Worm (Caenorhabditis elegans) whole organism, late embryonic: ENCODE results near the gene msp-77.

Experiments used
- C08G9.2 ChIP-seq: sonication (generic microtip); optimal IDR thresholded peaks from 2 replicates; lab custom pipeline; 2016; ENCODE audit warnings: mild to moderate bottlenecking, missing genetic modification characterization, moderate library complexity, missing compliant biosample characterization
- C38D4.7 ChIP-seq: fragments of 200-800 bp; sonication (Bioruptor generic); optimal IDR thresholded peaks from 2 replicates; lab custom pipeline; 2018; ENCODE audit warnings: mild to moderate bottlenecking, missing genetic modification characterization, moderate library complexity, missing compliant biosample characterization
- F13H6.1 ChIP-seq: sonication (generic microtip); optimal IDR thresholded peaks from 2 replicates; lab custom pipeline; 2016; ENCODE audit warnings: missing genetic modification characterization, missing compliant biosample characterization
- K02D7.2 ChIP-seq: sonication (generic microtip); optimal IDR thresholded peaks from 2 replicates; lab custom pipeline; 2017; ENCODE audit warnings: mild to moderate bottlenecking, missing genetic modification characterization, missing compliant biosample characterization
- K09A11.1 ChIP-seq: sonication (generic microtip); optimal IDR thresholded peaks from 2 replicates; lab custom pipeline; 2017; ENCODE audit warnings: antibody characterized with exemption, mild to moderate bottlenecking, missing genetic modification characterization, missing compliant biosample characterization; ENCODE audit not compliant: insufficient read depth
- T23F11.4 ChIP-seq: fragments of 200-800 bp; sonication (Bioruptor generic); optimal IDR thresholded peaks from 2 replicates; lab custom pipeline; 2018; ENCODE audit warnings: mild to moderate bottlenecking, missing genetic modification characterization, missing compliant biosample characterization
- Y22D7AL.16 ChIP-seq: sonication (generic microtip); optimal IDR thresholded peaks from 2 replicates; lab custom pipeline; 2016; ENCODE audit warnings: missing genetic modification characterization, missing compliant biosample characterization
- ceh-2 ChIP-seq: sonication (generic microtip); optimal IDR thresholded peaks from 2 replicates; lab custom pipeline; 2016; ENCODE audit warnings: missing genotype, missing genetic modification characterization, missing compliant biosample characterization
- ceh-22 ChIP-seq: sonication (generic microtip); optimal IDR thresholded peaks from 2 replicates; lab custom pipeline; 2017; ENCODE audit warnings: missing biosample characterization, missing genetic modification characterization
- ceh-31 ChIP-seq: sonication (generic microtip); optimal IDR thresholded peaks from 2 replicates; lab custom pipeline; 2016; ENCODE audit warnings: missing genetic modification characterization, missing compliant biosample characterization
- ceh-48 ChIP-seq: sonication (generic microtip); optimal IDR thresholded peaks from 2 replicates; lab custom pipeline; 2016; ENCODE audit warnings: missing genetic modification characterization, inconsistent platforms, missing compliant biosample characterization
- ceh-6 ChIP-seq: fragments of 200-800 bp; sonication (Bioruptor generic); optimal IDR thresholded peaks from 2 replicates; lab custom pipeline; 2018; ENCODE audit warnings: mild to moderate bottlenecking, missing genetic modification characterization, missing compliant biosample characterization
- che-1 ChIP-seq: sonication (generic microtip); optimal IDR thresholded peaks from 2 replicates; lab custom pipeline; 2016; ENCODE audit warnings: mild to moderate bottlenecking, missing genetic modification characterization, missing compliant biosample characterization
- dmd-4 ChIP-seq: sonication (generic microtip); optimal IDR thresholded peaks from 2 replicates; lab custom pipeline; 2016; ENCODE audit warnings: borderline replicate concordance, missing genetic modification characterization, missing compliant biosample characterization
- elt-2 ChIP-seq: sonication (generic microtip); optimal IDR thresholded peaks from 2 replicates; lab custom pipeline; 2016; ENCODE audit warnings: missing genetic modification reagents, missing genetic modification characterization, missing compliant biosample characterization
- eyg-1 ChIP-seq: sonication (generic microtip); optimal IDR thresholded peaks from 2 replicates; lab custom pipeline; 2016; ENCODE audit warnings: missing genotype, missing genetic modification characterization, missing compliant biosample characterization
- fkh-6 ChIP-seq: sonication (generic microtip); optimal IDR thresholded peaks from 2 replicates; lab custom pipeline; 2016; ENCODE audit warnings: missing genetic modification characterization, missing compliant biosample characterization
- gmeb-2 ChIP-seq: sonication (generic microtip); optimal IDR thresholded peaks from 2 replicates; lab custom pipeline; 2016; ENCODE audit warnings: missing genetic modification characterization, inconsistent platforms, missing compliant biosample characterization
- hlh-15 ChIP-seq: sonication (generic microtip); optimal IDR thresholded peaks from 2 replicates; lab custom pipeline; 2016; ENCODE audit warnings: missing genetic modification characterization, missing compliant biosample characterization
- hlh-30 ChIP-seq: sonication (generic microtip); optimal IDR thresholded peaks from 2 replicates; lab custom pipeline; 2017; ENCODE audit warnings: antibody characterized with exemption, missing genetic modification characterization, missing compliant biosample characterization; ENCODE audit not compliant: insufficient read depth
- hlh-6 ChIP-seq: sonication (generic microtip); optimal IDR thresholded peaks from 2 replicates; lab custom pipeline; 2016; ENCODE audit warnings: missing genotype, missing genetic modification characterization, missing compliant biosample characterization
- hlh-8 ChIP-seq: sonication (generic microtip); optimal IDR thresholded peaks from 2 replicates; lab custom pipeline; 2016; ENCODE audit warnings: missing genotype, missing genetic modification characterization, missing compliant biosample characterization
- lim-6 ChIP-seq: sonication (generic microtip); optimal IDR thresholded peaks from 2 replicates; lab custom pipeline; 2016; ENCODE audit warnings: missing genetic modification characterization, missing compliant biosample characterization
- lin-11 ChIP-seq: fragments of 200-800 bp; sonication (Bioruptor generic); optimal IDR thresholded peaks from 2 replicates; lab custom pipeline; 2018; ENCODE audit warnings: mild to moderate bottlenecking, missing genetic modification characterization, missing compliant biosample characterization
- madf-2 ChIP-seq: sonication (generic microtip); optimal IDR thresholded peaks from 2 replicates; lab custom pipeline; 2017; ENCODE audit warnings: missing genetic modification characterization, missing compliant biosample characterization
- mec-3 ChIP-seq: sonication (generic microtip); optimal IDR thresholded peaks from 2 replicates; lab custom pipeline; 2016; ENCODE audit warnings: borderline replicate concordance, missing genetic modification characterization, missing compliant biosample characterization
- nfya-1 ChIP-seq: sonication (generic microtip); optimal IDR thresholded peaks from 2 replicates; lab custom pipeline; 2017; ENCODE audit warnings: missing genetic modification characterization, mild to moderate bottlenecking, missing compliant biosample characterization, antibody characterized with exemption, moderate library complexity
- nhr-11 ChIP-seq: fragments of 150-350 bp; optimal IDR thresholded peaks from 2 replicates; lab custom pipeline; 2014; ENCODE audit warnings: missing biosample characterization, missing genetic modification characterization
- nhr-232 ChIP-seq: sonication (generic microtip); optimal IDR thresholded peaks from 2 replicates; lab custom pipeline; 2016; ENCODE audit warnings: missing genetic modification characterization, missing compliant biosample characterization
- npax-4 ChIP-seq: sonication (generic microtip); optimal IDR thresholded peaks from 2 replicates; lab custom pipeline; 2016; ENCODE audit warnings: missing genetic modification characterization, missing compliant biosample characterization
- odd-2 ChIP-seq: sonication (generic microtip); optimal IDR thresholded peaks from 2 replicates; lab custom pipeline; 2017; ENCODE audit warnings: antibody characterized with exemption, mild to moderate bottlenecking, missing genetic modification characterization, missing compliant biosample characterization
- pat-9 ChIP-seq: fragments of 200-800 bp; sonication (Bioruptor generic); optimal IDR thresholded peaks from 2 replicates; lab custom pipeline; 2018; ENCODE audit warnings: mild to moderate bottlenecking, missing genetic modification characterization, moderate library complexity, missing compliant biosample characterization
- pax-1 ChIP-seq: fragments of 150-350 bp; optimal IDR thresholded peaks from 2 replicates; lab custom pipeline; 2014; ENCODE audit warnings: missing biosample characterization, missing genetic modification characterization
- pqm-1 ChIP-seq: sonication (generic microtip); optimal IDR thresholded peaks from 2 replicates; lab custom pipeline; 2016; ENCODE audit warnings: missing genetic modification characterization, missing compliant biosample characterization
- pros-1 ChIP-seq: fragments of 150-350 bp; optimal IDR thresholded peaks from 2 replicates; lab custom pipeline; 2014; ENCODE audit warnings: missing biosample characterization, missing genetic modification reagents, missing genetic modification characterization
- rnt-1 ChIP-seq: sonication (generic microtip); optimal IDR thresholded peaks from 2 replicates; lab custom pipeline; 2016; ENCODE audit warnings: missing genetic modification characterization, missing compliant biosample characterization
- sox-2 ChIP-seq: fragments of 200-800 bp; sonication (Bioruptor generic); IDR thresholded peaks from 2 replicates; pipeline ENCODE4 v1.3.6; 2022; ENCODE audit warnings: missing genetic modification reagents, missing genetic modification characterization, missing compliant biosample characterization
- sox-4 ChIP-seq: sonication (generic microtip); optimal IDR thresholded peaks from 2 replicates; lab custom pipeline; 2017; ENCODE audit warnings: mild to moderate bottlenecking, missing genetic modification characterization, inconsistent platforms, missing compliant biosample characterization
- syd-9 ChIP-seq: sonication (generic microtip); optimal IDR thresholded peaks from 2 replicates; lab custom pipeline; 2016; ENCODE audit warnings: mild to moderate bottlenecking, missing genetic modification characterization, moderate library complexity, missing compliant biosample characterization
- unc-3 ChIP-seq, 2 experiments: fragments of 200-800 bp in 1 of 2; sonication (Bioruptor generic) in 1 of 2; sonication (generic microtip) in 1 of 2; conservative IDR thresholded peaks in 1 of 2; optimal IDR thresholded peaks in 1 of 2; 2 replicates each; pipeline versions ENCODE4 v1.3.6 to Lab custom; 2016 to 2022; ENCODE audit warnings: missing compliant biosample characterization in 2 of 2, missing genetic modification characterization in 2 of 2, missing genetic modification reagents in 1 of 2
- unc-55 ChIP-seq: sonication (generic microtip); optimal IDR thresholded peaks from 2 replicates; lab custom pipeline; 2017; ENCODE audit warnings: missing biosample characterization, missing genetic modification reagents, missing genetic modification characterization
- unc-86 ChIP-seq: sonication (generic microtip); optimal IDR thresholded peaks from 2 replicates; lab custom pipeline; 2016; ENCODE audit warnings: missing genetic modification characterization, missing compliant biosample characterization
- zip-5 ChIP-seq: sonication (generic microtip); optimal IDR thresholded peaks from 2 replicates; lab custom pipeline; 2016; ENCODE audit warnings: missing genetic modification characterization, missing compliant biosample characterization
- ztf-16 ChIP-seq: sonication (generic microtip); optimal IDR thresholded peaks from 2 replicates; lab custom pipeline; 2017; ENCODE audit warnings: missing genetic modification characterization, missing compliant biosample characterization

msp-77 gene

ce11 chrIV:9861921-9862320, 32.5 kb upstream of the msp-77 start, which contains the start of gene K07F5.14:
TSS of gene K07F5.14 (plus strand) at chrIV:9862221.
- TF ChIP-seq hlh-30 (tag; lab: Kevin White, UChicago) (no peak), syd-9 (no peak), madf-2 (tag; lab: Kevin White, UChicago) (no peak), fkh-6 (tag; lab: Kevin White, UChicago) (no peak), ceh-31 (tag; lab: Kevin White, UChicago) (no peak), elt-2 (tag; lab: Kevin White, UChicago) (no peak), nhr-11 (no peak), unc-86 (tag; lab: Kevin White, UChicago) (no peak), sox-4 (tag; lab: Kevin White, UChicago) (no peak), dmd-4 (tag; lab: Kevin White, UChicago) (no peak), T23F11.4 (GFP tag; lab: Kevin White, UChicago) (no peak), ceh-6 (no peak), pat-9 (tag; lab: Kevin White, UChicago) (no peak), ztf-16 (tag; lab: Kevin White, UChicago) (no peak), C38D4.7 (GFP tag; lab: Kevin White, UChicago) (no peak), unc-55 (no peak)

- TF ChIP-seq ceh-31 (tag; lab: Kevin White, UChicago) (no peak), K09A11.1 (tag; lab: Kevin White, UChicago) (no peak), sox-2 (GFP tag; lab: Robert Waterston, UW) (no peak), hlh-8 (tag; lab: Kevin White, UChicago) (no peak), odd-2 (tag; lab: Kevin White, UChicago) (no peak), che-1 (no peak), hlh-6 (tag; lab: Kevin White, UChicago) (no peak), ceh-22 (no peak), pros-1 (tag; lab: Kevin White, UChicago) (no peak), mec-3 (tag; lab: Kevin White, UChicago) (no peak), pax-1 (no peak), unc-3 (GFP tag; conservative IDR thresholded peaks at IDR 0.05; lab: Robert Waterston, UW) (no peak), unc-3 (tag; optimal IDR thresholded peaks at IDR 0.05; lab: Kevin White, UChicago) (no peak), pqm-1 (tag; lab: Kevin White, UChicago) (no peak), ceh-2 (tag; lab: Kevin White, UChicago) (no peak)
These were observed 30.6 kb upstream of the msp-77 start, which contains the start of gene K07F5.16 for ce11 chrIV:9863817-9864216. TSS of gene K07F5.16 (plus strand) at chrIV:9864117.

ce11 chrIV:9864778-9865177, 29.7 kb upstream of the msp-77 start, which contains the start of the genes K07F5.15 and K07F5.22:
TSS of gene K07F5.15 (plus strand) at chrIV:9865078.
TSS of gene K07F5.22 (plus strand) at chrIV:9865078.
- no peak for TF ChIP-seq C08G9.2 (tag; lab: Kevin White, UChicago)
- no peak for TF ChIP-seq C38D4.7 (GFP tag; lab: Kevin White, UChicago)
- TF ChIP-seq syd-9 = no peak
- TF ChIP-seq nfya-1 (tag; lab: Kevin White, UChicago) = no peak
- no peak for TF ChIP-seq lin-11

DNA sequence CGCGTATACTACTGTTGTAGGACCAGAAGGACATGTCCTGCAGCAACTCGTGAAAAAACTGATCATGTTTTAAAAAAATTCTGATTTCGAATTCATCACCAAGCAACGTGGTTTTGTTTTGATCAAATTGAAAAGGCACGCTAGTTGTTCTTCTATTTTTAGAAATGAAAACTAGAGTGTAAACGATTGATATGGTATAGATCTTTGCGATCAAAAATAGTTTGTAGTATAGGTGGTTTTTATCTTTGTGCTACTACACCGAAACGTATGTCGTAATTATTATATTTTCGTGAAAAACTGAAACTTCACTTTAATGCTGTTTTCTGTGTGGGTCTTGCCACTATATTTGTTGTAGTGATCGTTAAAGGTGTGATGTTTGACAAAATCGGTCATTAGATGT, 27.6 kb upstream of the msp-77 start:
- TF ChIP-seq hlh-15 (tag; lab: Kevin White, UChicago) (no peak), gmeb-2 (tag; lab: Kevin White, UChicago) (no peak), pax-1 (no peak), nhr-232 (tag; lab: Kevin White, UChicago) (no peak), ceh-48 (tag; lab: Kevin White, UChicago) (no peak), zip-5 (tag; lab: Kevin White, UChicago) (no peak), K02D7.2 (tag; lab: Kevin White, UChicago) (no peak), pat-9 (tag; lab: Kevin White, UChicago) (no peak), syd-9 (no peak), ztf-16 (tag; lab: Kevin White, UChicago) (no peak), lim-6 (tag; lab: Kevin White, UChicago) (no peak), npax-4 (tag; lab: Kevin White, UChicago) (no peak), unc-3 (GFP tag; conservative IDR thresholded peaks at IDR 0.05; lab: Robert Waterston, UW) (no peak), unc-3 (tag; optimal IDR thresholded peaks at IDR 0.05; lab: Kevin White, UChicago) (no peak), unc-55 (no peak), Y22D7AL.16 (tag; lab: Kevin White, UChicago) (no peak), T23F11.4 (GFP tag; lab: Kevin White, UChicago) (no peak), rnt-1 (tag; lab: Kevin White, UChicago) (no peak), eyg-1 (tag; lab: Kevin White, UChicago) (no peak), nhr-11 (no peak), F13H6.1 (no peak)
